Worm (Caenorhabditis elegans): ENCODE results near the gene T01E8.1.

Gene T01E8.1

ce11 chrII:10250966-10251365 lies 44.4 kb downstream of the T01E8.1 start, which contains the start of gene F54B3.1:
F54B3.1 (plus strand) TSS chrII:10251266.
- TF ChIP-seq unc-39 (tag; optimal IDR thresholded peaks at IDR 0.05) (no peak), lin-39 (tag; optimal IDR thresholded peaks at IDR 0.05) (no peak), tbx-2 (tag; optimal IDR thresholded peaks at IDR 0.05) (no peak), nhr-43 (tag; optimal IDR thresholded peaks at IDR 0.05; ENCODE audit: poor library complexity, severe bottlenecking) (no peak)

DNA sequence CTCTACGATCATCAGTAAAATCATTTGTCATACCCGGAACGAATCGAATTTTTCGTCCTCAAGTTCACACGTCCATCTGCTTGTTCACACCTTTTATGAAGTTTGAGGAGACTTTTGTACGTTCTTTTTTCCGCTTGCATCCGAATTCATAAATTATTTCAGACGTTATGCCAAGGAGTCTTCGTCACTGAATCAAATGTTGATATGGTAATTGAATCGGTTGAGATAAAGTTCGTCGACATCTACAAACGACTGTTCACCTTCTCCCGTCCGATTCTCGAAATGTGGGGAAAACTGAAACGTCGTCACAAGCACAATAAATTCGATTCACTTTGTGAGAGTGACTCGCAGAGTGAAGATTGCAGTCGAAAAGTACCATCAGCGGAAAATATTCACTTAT lies 45.5 kb downstream of the T01E8.1 start:
- TF ChIP-seq nhr-77 (tag; optimal IDR thresholded peaks at IDR 0.05) (no peak), fkh-2 (tag; optimal IDR thresholded peaks at IDR 0.05) (no peak), ZK546.5 (tag; optimal IDR thresholded peaks at IDR 0.05) (no peak), fkh-10 (GFP tag; optimal IDR thresholded peaks at IDR 0.05) (no peak), egl-27 (tag; optimal IDR thresholded peaks at IDR 0.05) (no peak), nhr-237 (tag; optimal IDR thresholded peaks at IDR 0.05) (no peak), daf-12 (tag; optimal IDR thresholded peaks at IDR 0.05) (no peak), nhr-43 (tag; optimal IDR thresholded peaks at IDR 0.05; ENCODE audit: poor library complexity, severe bottlenecking) (no peak), egl-5 (tag; optimal IDR thresholded peaks at IDR 0.05) (no peak), ceh-82 (tag; optimal IDR thresholded peaks at IDR 0.05) (no peak), hmg-11 (tag; optimal IDR thresholded peaks at IDR 0.05) (no peak), lsy-12 (tag; optimal IDR thresholded peaks at IDR 0.05) (no peak), mml-1 (tag; optimal IDR thresholded peaks at IDR 0.05) (no peak), ztf-11 (tag; optimal IDR thresholded peaks at IDR 0.05) (no peak), elt-2 (tag; optimal IDR thresholded peaks at IDR 0.05) (no peak), unc-62 (GFP tag; optimal IDR thresholded peaks at IDR 0.05) (no peak), nhr-12 (tag; optimal IDR thresholded peaks at IDR 0.05) (no peak), pha-4 (tag; optimal IDR thresholded peaks at IDR 0.05) (no peak)

Measured in whole organism, L3 larva.